Comparison of ENCODE assay signal across 1 fruit fly cellular context in genomic region chrX:16814351-16814750, dm6.
TF ChIP-seq lines count a peak whose summit lies in the region.

No protein-coding gene starts in this region.

TF ChIP-seq in whole organism, embryonic, 481 proteins besides CTCF, POLR2A, EP300 and RAD21 (continued from another document):
- TF ChIP-seq Oli (tag; optimal IDR thresholded peaks at IDR 0.05; lab: Kevin White, UChicago), result no peak
- no peak for TF ChIP-seq CG11695 (GFP tag; IDR thresholded peaks at IDR 0.05; lab: Robert Waterston, UW)
- TF ChIP-seq CG17361 (GFP tag; IDR thresholded peaks at IDR 0.05; lab: Robert Waterston, UW), result 0 out of 3 replicates have a peak, but pooled peaks have one; percentile 9
- no peak for TF ChIP-seq Fer2 (tag; optimal IDR thresholded peaks at IDR 0.05; lab: Kevin White, UChicago)
- TF ChIP-seq CG30431 (GFP tag; optimal IDR thresholded peaks at IDR 0.05; lab: Kevin White, UChicago), result no peak
- TF ChIP-seq CG4854 (GFP tag; optimal IDR thresholded peaks at IDR 0.05; lab: Kevin White, UChicago), result no peak
- no peak for TF ChIP-seq Dfd (GFP tag; optimal IDR thresholded peaks at IDR 0.05; lab: Kevin White, UChicago)
- no peak for TF ChIP-seq D19B (GFP tag; optimal IDR thresholded peaks at IDR 0.05; lab: Kevin White, UChicago)
- TF ChIP-seq CG8290 (GFP tag; optimal IDR thresholded peaks at IDR 0.05; lab: Kevin White, UChicago), result no peak
- TF ChIP-seq CG8290 (tag; optimal IDR thresholded peaks at IDR 0.05; lab: Kevin White, UChicago), result no peak
- TF ChIP-seq CG4328 (GFP tag; optimal IDR thresholded peaks at IDR 0.05; lab: Kevin White, UChicago), result no peak
- TF ChIP-seq pho (GFP tag; optimal IDR thresholded peaks at IDR 0.05; lab: Kevin White, UChicago), result no peak
- TF ChIP-seq sens-2 (GFP tag; IDR thresholded peaks at IDR 0.05; lab: Robert Waterston, UW), result no peak
- TF ChIP-seq CG15269 (tag; optimal IDR thresholded peaks at IDR 0.05; lab: Kevin White, UChicago), result peak; percentile 8
- TF ChIP-seq lov (optimal IDR thresholded peaks at IDR 0.05; lab: Kevin White, UChicago), result no peak
- TF ChIP-seq lov (GFP tag; IDR thresholded peaks at IDR 0.05; lab: Robert Waterston, UW), result no peak
- no peak for TF ChIP-seq zen2 (GFP tag; IDR thresholded peaks at IDR 0.05; lab: Robert Waterston, UW; ENCODE audit: partially characterized antibody)
- TF ChIP-seq CG11723 (GFP tag; optimal IDR thresholded peaks at IDR 0.05; lab: Kevin White, UChicago), result no peak
- no peak for TF ChIP-seq CG3995 (GFP tag; optimal IDR thresholded peaks at IDR 0.05; lab: Kevin White, UChicago)
- no peak for TF ChIP-seq pum (GFP tag; optimal IDR thresholded peaks at IDR 0.05; lab: Kevin White, UChicago)
- no peak for TF ChIP-seq CG13894 (tag; optimal IDR thresholded peaks at IDR 0.05; lab: Kevin White, UChicago)
- no peak for TF ChIP-seq HHEX (GFP tag; optimal IDR thresholded peaks at IDR 0.05; lab: Kevin White, UChicago)
- no peak for TF ChIP-seq Pdp1 (GFP tag; optimal IDR thresholded peaks at IDR 0.05; lab: Kevin White, UChicago)
- TF ChIP-seq crc (GFP tag; optimal IDR thresholded peaks at IDR 0.05; lab: Kevin White, UChicago), result no peak
- peak; percentile 20 for TF ChIP-seq CG7839 (tag; optimal IDR thresholded peaks at IDR 0.05; lab: Kevin White, UChicago)
- TF ChIP-seq CG11696 (GFP tag; IDR thresholded peaks at IDR 0.05; lab: Robert Waterston, UW), result no peak
- TF ChIP-seq Adf1 (GFP tag; IDR thresholded peaks at IDR 0.05; lab: Robert Waterston, UW), result no peak
- TF ChIP-seq Mad (GFP tag; optimal IDR thresholded peaks at IDR 0.05; lab: Kevin White, UChicago), result no peak
- no peak for TF ChIP-seq CG7372 (GFP tag; IDR thresholded peaks at IDR 0.05; lab: Robert Waterston, UW)
- TF ChIP-seq CG18764 (GFP tag; optimal IDR thresholded peaks at IDR 0.05; lab: Kevin White, UChicago), result no peak
- peak; percentile 37 for TF ChIP-seq CG11504 (tag; optimal IDR thresholded peaks at IDR 0.05; lab: Kevin White, UChicago)
- TF ChIP-seq CG10959 (GFP tag; IDR thresholded peaks at IDR 0.05; lab: Robert Waterston, UW), result no peak
- TF ChIP-seq tgo (GFP tag; IDR thresholded peaks at IDR 0.05; lab: Robert Waterston, UW), result no peak
- no peak for TF ChIP-seq CG12155 (GFP tag; optimal IDR thresholded peaks at IDR 0.05; lab: Kevin White, UChicago)
- TF ChIP-seq wdn (GFP tag; IDR thresholded peaks at IDR 0.05; lab: Robert Waterston, UW), result no peak
- TF ChIP-seq corto (GFP tag; optimal IDR thresholded peaks at IDR 0.05; lab: Kevin White, UChicago), result no peak
- TF ChIP-seq danr (GFP tag; IDR thresholded peaks at IDR 0.05; lab: Robert Waterston, UW), result no peak
- TF ChIP-seq z (GFP tag; IDR thresholded peaks at IDR 0.05; lab: Robert Waterston, UW), result no peak
- TF ChIP-seq CG17359 (tag; optimal IDR thresholded peaks at IDR 0.05; lab: Kevin White, UChicago), result peak; percentile 3
- no peak for TF ChIP-seq CG7357 (GFP tag; IDR thresholded peaks at IDR 0.05; lab: Robert Waterston, UW)
- TF ChIP-seq repo (GFP tag; optimal IDR thresholded peaks at IDR 0.05; lab: Kevin White, UChicago), result no peak
- no peak for TF ChIP-seq Dip3 (GFP tag; optimal IDR thresholded peaks at IDR 0.05; lab: Kevin White, UChicago)
- no peak for TF ChIP-seq HLHmδ (GFP tag; optimal IDR thresholded peaks at IDR 0.05; lab: Kevin White, UChicago)
- peak; percentile 76 for TF ChIP-seq sens (GFP tag; lab: Kevin White, UChicago)
- no peak for TF ChIP-seq CG6254 (GFP tag; optimal IDR thresholded peaks at IDR 0.05; lab: Kevin White, UChicago)
- TF ChIP-seq br (optimal IDR thresholded peaks at IDR 0.05; lab: Kevin White, UChicago), result no peak
- peak; percentile 9 for TF ChIP-seq phol (tag; optimal IDR thresholded peaks at IDR 0.05; lab: Kevin White, UChicago)
- TF ChIP-seq bigmax (GFP tag; optimal IDR thresholded peaks at IDR 0.05; lab: Kevin White, UChicago), result no peak
- TF ChIP-seq CG1233 (GFP tag; optimal IDR thresholded peaks at IDR 0.05; lab: Kevin White, UChicago), result no peak
- no peak for TF ChIP-seq wek (GFP tag; optimal IDR thresholded peaks at IDR 0.05; lab: Kevin White, UChicago)
- no peak for TF ChIP-seq croc (GFP tag; conservative IDR thresholded peaks at IDR 0.05; lab: Robert Waterston, UW)
- TF ChIP-seq ab (GFP tag; optimal IDR thresholded peaks at IDR 0.05; lab: Kevin White, UChicago), result no peak
- no peak for TF ChIP-seq klu (GFP tag; IDR thresholded peaks at IDR 0.05; lab: Robert Waterston, UW)
- no peak for TF ChIP-seq Atf-2 (GFP tag; optimal IDR thresholded peaks at IDR 0.05; lab: Kevin White, UChicago)
- TF ChIP-seq Blimp-1 (GFP tag; optimal IDR thresholded peaks at IDR 0.05; lab: Kevin White, UChicago), result no peak
- no peak for TF ChIP-seq jumu (GFP tag; optimal IDR thresholded peaks at IDR 0.05; lab: Kevin White, UChicago)
- TF ChIP-seq PHDP (tag; optimal IDR thresholded peaks at IDR 0.05; lab: Kevin White, UChicago), result no peak
- no peak for TF ChIP-seq pfk (GFP tag; optimal IDR thresholded peaks at IDR 0.05; lab: Kevin White, UChicago)
- TF ChIP-seq Hr78 (GFP tag; optimal IDR thresholded peaks at IDR 0.05; lab: Kevin White, UChicago), result no peak
- TF ChIP-seq jigr1 (GFP tag; IDR thresholded peaks at IDR 0.05; lab: Robert Waterston, UW), result no peak
- no peak for TF ChIP-seq toy (GFP tag; IDR thresholded peaks at IDR 0.05; lab: Robert Waterston, UW)
- no peak for TF ChIP-seq Nf-YA (GFP tag; IDR thresholded peaks at IDR 0.05; lab: Robert Waterston, UW)
- TF ChIP-seq CrebB (tag; optimal IDR thresholded peaks at IDR 0.05; lab: Kevin White, UChicago), result no peak
- TF ChIP-seq Drgx (GFP tag; IDR thresholded peaks at IDR 0.05; lab: Robert Waterston, UW), result peak; percentile 21; the same call in 1 of the 2 replicates
- no peak for TF ChIP-seq Sry-δ (GFP tag; optimal IDR thresholded peaks at IDR 0.05; lab: Kevin White, UChicago)
- no peak for TF ChIP-seq cad (GFP tag; optimal IDR thresholded peaks at IDR 0.05; lab: Kevin White, UChicago)
- TF ChIP-seq Optix (GFP tag; IDR thresholded peaks at IDR 0.05; lab: Robert Waterston, UW), result no peak
- TF ChIP-seq ind (GFP tag; optimal IDR thresholded peaks at IDR 0.05; lab: Kevin White, UChicago), result no peak
- peak; percentile 31 for TF ChIP-seq grau (tag; optimal IDR thresholded peaks at IDR 0.05; lab: Kevin White, UChicago)
- TF ChIP-seq CG11456 (GFP tag; IDR thresholded peaks at IDR 0.05; lab: Robert Waterston, UW), result no peak
- 0 out of 2 replicates have a peak, but pooled peaks have one; percentile 12 for TF ChIP-seq HLH3B (GFP tag; IDR thresholded peaks at IDR 0.05; lab: Robert Waterston, UW)
- TF ChIP-seq lmd (GFP tag; IDR thresholded peaks at IDR 0.05; lab: Robert Waterston, UW), result no peak
- TF ChIP-seq gro (GFP tag; optimal IDR thresholded peaks at IDR 0.05; lab: Kevin White, UChicago), result no peak
- TF ChIP-seq CG14050 (GFP tag; IDR thresholded peaks at IDR 0.05; lab: Robert Waterston, UW), result no peak
- TF ChIP-seq Bgb (GFP tag; IDR thresholded peaks at IDR 0.05; lab: Robert Waterston, UW; ENCODE audit: partially characterized antibody), result no peak
- TF ChIP-seq bcd (GFP tag; optimal IDR thresholded peaks at IDR 0.05; lab: Kevin White, UChicago), result peak; percentile 2
- peak; percentile 36 for TF ChIP-seq Med (GFP tag; lab: Kevin White, UChicago)
- no peak for TF ChIP-seq hb (GFP tag; IDR thresholded peaks at IDR 0.05; lab: Robert Waterston, UW; ENCODE audit: partially characterized antibody)
- no peak for TF ChIP-seq NC2β (GFP tag; optimal IDR thresholded peaks at IDR 0.05; lab: Kevin White, UChicago)
- no peak for TF ChIP-seq pros (GFP tag; optimal IDR thresholded peaks at IDR 0.05; lab: Kevin White, UChicago)
- TF ChIP-seq Dp (GFP tag; optimal IDR thresholded peaks at IDR 0.05; lab: Kevin White, UChicago), result no peak
- no peak for TF ChIP-seq nerfin-2 (GFP tag; IDR thresholded peaks at IDR 0.05; lab: Robert Waterston, UW; ENCODE audit: partially characterized antibody)
- TF ChIP-seq CG7745 (tag; optimal IDR thresholded peaks at IDR 0.05; lab: Kevin White, UChicago), result no peak
- no peak for TF ChIP-seq exex (tag; optimal IDR thresholded peaks at IDR 0.05; lab: Kevin White, UChicago)
- TF ChIP-seq CG2678 (tag; optimal IDR thresholded peaks at IDR 0.05; lab: Kevin White, UChicago), result peak; percentile 4
- no peak for TF ChIP-seq CG8281 (tag; optimal IDR thresholded peaks at IDR 0.05; lab: Kevin White, UChicago)
- no peak for TF ChIP-seq CG2889 (GFP tag; IDR thresholded peaks at IDR 0.05; lab: Robert Waterston, UW)
- TF ChIP-seq CG2129 (GFP tag; IDR thresholded peaks at IDR 0.05; lab: Robert Waterston, UW; ENCODE audit: partially characterized antibody), result no peak
- TF ChIP-seq CG1529 (GFP tag; optimal IDR thresholded peaks at IDR 0.05; lab: Kevin White, UChicago), result no peak
- no peak for TF ChIP-seq disco-r (GFP tag; optimal IDR thresholded peaks at IDR 0.05; lab: Kevin White, UChicago)
- peak; percentile 3 for TF ChIP-seq CG30403 (GFP tag; optimal IDR thresholded peaks at IDR 0.05; lab: Kevin White, UChicago)
- no peak for TF ChIP-seq Stat92E (GFP tag; optimal IDR thresholded peaks at IDR 0.05; lab: Kevin White, UChicago)
- TF ChIP-seq amos (GFP tag; IDR thresholded peaks at IDR 0.05; lab: Robert Waterston, UW; ENCODE audit: partially characterized antibody), result no peak
- no peak for TF ChIP-seq sc (optimal IDR thresholded peaks at IDR 0.05; lab: Kevin White, UChicago)
- TF ChIP-seq sc (GFP tag; optimal IDR thresholded peaks at IDR 0.05; lab: Kevin White, UChicago), result no peak
- TF ChIP-seq sna (GFP tag; IDR thresholded peaks at IDR 0.05; lab: Robert Waterston, UW; ENCODE audit: partially characterized antibody), result no peak
TF ChIP-seq in whole organism, embryonic: peak in this region for 22.
